Worm (Caenorhabditis elegans) whole organism, young adult: ENCODE data around the gene Y54G11A.3.

Experiments used
- B0019.2 ChIP-seq: fragments of 200-800 bp; sonication (Bioruptor generic); conservative IDR thresholded peaks from 2 replicates; pipeline ENCODE4 v1.3.6; 2022; ENCODE audit warnings: missing genetic modification reagents, missing genetic modification characterization, missing compliant biosample characterization
- B0336.3 ChIP-seq: fragments of 200-800 bp; sonication (Bioruptor generic); IDR thresholded peaks from 2 replicates; pipeline ENCODE4 v1.3.6; 2022; ENCODE audit warnings: missing genetic modification characterization, missing compliant biosample characterization
- D2030.7 ChIP-seq: fragments of 200-800 bp; sonication (Bioruptor generic); IDR thresholded peaks from 2 replicates; pipeline ENCODE4 v1.3.6; 2022; ENCODE audit warnings: missing genetic modification reagents, missing genetic modification characterization, missing compliant biosample characterization
- F23B12.7 ChIP-seq: sonication (generic microtip); optimal IDR thresholded peaks from 2 replicates; lab custom pipeline; 2017; ENCODE audit warnings: missing genetic modification characterization, mild to moderate bottlenecking, missing compliant biosample characterization, antibody characterized with exemption, moderate library complexity; ENCODE audit not compliant: insufficient read depth
- F39B2.1 ChIP-seq: fragments of 200-800 bp; sonication (Bioruptor generic); IDR thresholded peaks from 2 replicates; pipeline ENCODE4 v1.3.6; 2022; ENCODE audit warnings: missing genetic modification reagents, missing genetic modification characterization, missing compliant biosample characterization
- F57A8.1 ChIP-seq: fragments of 200-800 bp; sonication (Bioruptor generic); optimal IDR thresholded peaks from 2 replicates; lab custom pipeline; 2018; ENCODE audit warnings: mild to moderate bottlenecking, missing genetic modification characterization, moderate library complexity, missing compliant biosample characterization
- F57C9.4 ChIP-seq: sonication (generic microtip); optimal IDR thresholded peaks from 2 replicates; lab custom pipeline; 2017; ENCODE audit warnings: mild to moderate bottlenecking, missing genetic modification characterization, missing compliant biosample characterization
- K12H6.12 ChIP-seq: fragments of 200-800 bp; sonication (Bioruptor generic); optimal IDR thresholded peaks from 2 replicates; lab custom pipeline; 2018; ENCODE audit warnings: mild to moderate bottlenecking, missing genetic modification characterization, missing compliant biosample characterization
- T07F8.4 ChIP-seq: sonication (generic microtip); optimal IDR thresholded peaks from 2 replicates; lab custom pipeline; 2016; ENCODE audit warnings: mild to moderate bottlenecking, missing genetic modification characterization, moderate library complexity, missing compliant biosample characterization
- Y53F4B.3 ChIP-seq: fragments of 200-800 bp; sonication (Bioruptor generic); IDR thresholded peaks from 2 replicates; pipeline ENCODE4 v1.3.6; 2022; ENCODE audit warnings: missing genetic modification reagents, missing genetic modification characterization, missing compliant biosample characterization
- Y53G8AR.9 ChIP-seq: fragments of 200-800 bp; sonication (Bioruptor generic); conservative IDR thresholded peaks from 2 replicates; pipeline ENCODE4 v1.3.6; 2022; ENCODE audit warnings: missing genetic modification reagents, missing genetic modification characterization, missing compliant biosample characterization
- Y95B8A.8 ChIP-seq: fragments of 200-800 bp; sonication (Bioruptor generic); IDR thresholded peaks from 2 replicates; pipeline ENCODE4 v1.3.6; 2022; ENCODE audit warnings: missing genetic modification reagents, missing genetic modification characterization, missing compliant biosample characterization
- ama-1 ChIP-seq, 3 experiments: fragments of 150-350 bp in 1 of 3; sonication (generic microtip) in 2 of 3; optimal IDR thresholded peaks; 2 replicates each; lab custom pipeline; 2014 to 2018; ENCODE audit warnings: missing biosample characterization in 2 of 3, missing genetic modification characterization in 2 of 3, missing genetic modification reagents in 2 of 3
- attf-6 ChIP-seq: fragments of 200-800 bp; sonication (Bioruptor generic); IDR thresholded peaks from 2 replicates; pipeline ENCODE4 v1.3.6; 2022; ENCODE audit warnings: missing genetic modification reagents, missing genetic modification characterization, missing compliant biosample characterization
- cebp-1 ChIP-seq, 2 experiments: fragments of 200-800 bp in 1 of 2; sonication (Bioruptor generic) in 1 of 2; sonication (generic microtip) in 1 of 2; IDR thresholded peaks in 1 of 2; optimal IDR thresholded peaks in 1 of 2; 2 replicates each; pipeline versions ENCODE4 v1.3.6 to Lab custom; 2017 to 2022; ENCODE audit warnings: missing compliant biosample characterization in 2 of 2, missing genetic modification characterization in 2 of 2, mild to moderate bottlenecking in 1 of 2, missing genetic modification reagents in 1 of 2, moderate library complexity in 1 of 2
- ceh-100 ChIP-seq: fragments of 200-800 bp; sonication (Bioruptor generic); IDR thresholded peaks from 2 replicates; pipeline ENCODE4 v1.3.6; 2022; ENCODE audit warnings: missing genetic modification reagents, missing genetic modification characterization, missing compliant biosample characterization
- ceh-27 ChIP-seq: fragments of 200-800 bp; sonication (Bioruptor generic); optimal IDR thresholded peaks from 2 replicates; lab custom pipeline; 2018; ENCODE audit warnings: mild to moderate bottlenecking, missing genetic modification characterization, moderate library complexity, missing compliant biosample characterization
- ceh-58 ChIP-seq: fragments of 200-800 bp; sonication (Bioruptor generic); IDR thresholded peaks from 2 replicates; pipeline ENCODE4 v1.3.6; 2022; ENCODE audit warnings: missing genetic modification characterization, missing compliant biosample characterization
- dpl-1 ChIP-seq: fragments of 150-350 bp; optimal IDR thresholded peaks from 2 replicates; lab custom pipeline; 2014; ENCODE audit warnings: missing biosample characterization, missing genetic modification reagents, missing genetic modification characterization
- efl-1 ChIP-seq: fragments of 150-350 bp; optimal IDR thresholded peaks from 2 replicates; lab custom pipeline; 2014; ENCODE audit warnings: missing biosample characterization, missing genetic modification reagents, missing genetic modification characterization
- gei-17 ChIP-seq: fragments of 200-800 bp; sonication (Bioruptor generic); optimal IDR thresholded peaks from 2 replicates; lab custom pipeline; 2018; ENCODE audit warnings: mild to moderate bottlenecking, missing genetic modification characterization, missing compliant biosample characterization
- him-1 ChIP-seq: sonication (generic microtip); optimal IDR thresholded peaks from 2 replicates; lab custom pipeline; 2016; ENCODE audit warnings: missing genotype, missing genetic modification reagents, missing genetic modification characterization, missing compliant biosample characterization
- hlh-26 ChIP-seq: fragments of 200-800 bp; sonication (Bioruptor generic); conservative IDR thresholded peaks from 2 replicates; pipeline ENCODE4 v1.3.6; 2022; ENCODE audit warnings: missing genetic modification reagents, missing genetic modification characterization, missing compliant biosample characterization
- hmg-1.2 ChIP-seq: fragments of 200-800 bp; sonication (Bioruptor generic); IDR thresholded peaks from 2 replicates; pipeline ENCODE4 v1.3.6; 2022; ENCODE audit warnings: missing genetic modification reagents, missing genetic modification characterization, missing compliant biosample characterization
- hmg-20 ChIP-seq: fragments of 200-800 bp; sonication (Bioruptor generic); IDR thresholded peaks from 2 replicates; pipeline ENCODE4 v1.3.6; 2022; ENCODE audit warnings: missing genetic modification reagents, missing genetic modification characterization, missing compliant biosample characterization
- let-607 ChIP-seq, 2 experiments: fragments of 200-800 bp in 1 of 2; sonication (Bioruptor generic) in 1 of 2; sonication (generic microtip) in 1 of 2; optimal IDR thresholded peaks; 2 replicates each; lab custom pipeline; 2016 to 2018; ENCODE audit warnings: mild to moderate bottlenecking in 2 of 2, missing compliant biosample characterization in 2 of 2, missing genetic modification characterization in 2 of 2, moderate library complexity in 2 of 2, missing genotype in 1 of 2
- lin-54 ChIP-seq: fragments of 200-800 bp; sonication (Bioruptor generic); optimal IDR thresholded peaks from 2 replicates; lab custom pipeline; 2018; ENCODE audit warnings: mild to moderate bottlenecking, missing genetic modification characterization, missing compliant biosample characterization
- lsl-1 ChIP-seq: fragments of 200-800 bp; sonication (Bioruptor generic); optimal IDR thresholded peaks from 2 replicates; lab custom pipeline; 2018; ENCODE audit warnings: mild to moderate bottlenecking, missing genetic modification characterization, moderate library complexity, missing compliant biosample characterization
- madf-3 ChIP-seq: fragments of 200-800 bp; sonication (Bioruptor generic); IDR thresholded peaks from 2 replicates; pipeline ENCODE4 v1.3.6; 2022; ENCODE audit warnings: missing genetic modification reagents, missing genetic modification characterization, missing compliant biosample characterization
- mel-28 ChIP-seq: sonication (generic microtip); optimal IDR thresholded peaks from 2 replicates; lab custom pipeline; 2016; ENCODE audit warnings: borderline replicate concordance, mild to moderate bottlenecking, missing genetic modification characterization, missing compliant biosample characterization
- mes-4 ChIP-seq: sonication (generic microtip); optimal IDR thresholded peaks from 2 replicates; lab custom pipeline; 2016; ENCODE audit warnings: missing genotype, missing genetic modification characterization, missing compliant biosample characterization
- nfya-2 ChIP-seq: fragments of 200-800 bp; sonication (Bioruptor generic); IDR thresholded peaks from 2 replicates; pipeline ENCODE4 v1.3.6; 2022; ENCODE audit warnings: missing genetic modification reagents, missing genetic modification characterization, missing compliant biosample characterization
- nhr-120 ChIP-seq: fragments of 200-800 bp; sonication (Bioruptor generic); IDR thresholded peaks from 2 replicates; pipeline ENCODE4 v1.3.6; 2022; ENCODE audit warnings: missing genetic modification characterization, missing compliant biosample characterization
- nhr-80 ChIP-seq: sonication (generic microtip); optimal IDR thresholded peaks from 2 replicates; lab custom pipeline; 2016; ENCODE audit warnings: missing genetic modification characterization, missing compliant biosample characterization
- pha-4 ChIP-seq: fragments of 150-350 bp; sonication (generic microtip); optimal IDR thresholded peaks from 2 replicates; lab custom pipeline; 2014; ENCODE audit warnings: missing biosample characterization, missing genetic modification reagents, missing genetic modification characterization
- snpc-1.3 ChIP-seq: sonication (generic microtip); optimal IDR thresholded peaks from 2 replicates; lab custom pipeline; 2017; ENCODE audit warnings: missing genetic modification characterization, mild to moderate bottlenecking, missing compliant biosample characterization, antibody characterized with exemption, moderate library complexity, missing genotype, missing genetic modification reagents; ENCODE audit not compliant: insufficient read depth
- somi-1 ChIP-seq: fragments of 200-800 bp; sonication (Bioruptor generic); optimal IDR thresholded peaks from 2 replicates; lab custom pipeline; 2018; ENCODE audit warnings: mild to moderate bottlenecking, missing genetic modification characterization, missing compliant biosample characterization
- tbp1 ChIP-seq: fragments of 200-800 bp; sonication (Bioruptor generic); optimal IDR thresholded peaks from 2 replicates; lab custom pipeline; 2018; ENCODE audit warnings: mild to moderate bottlenecking, missing genetic modification characterization, missing compliant biosample characterization
- tbx-9 ChIP-seq: sonication (generic microtip); optimal IDR thresholded peaks from 2 replicates; lab custom pipeline; 2016; ENCODE audit warnings: borderline replicate concordance, missing genetic modification characterization, inconsistent platforms, missing compliant biosample characterization
- unc-62 ChIP-seq: fragments of 150-350 bp; optimal IDR thresholded peaks from 2 replicates; lab custom pipeline; 2014; ENCODE audit warnings: missing biosample characterization, missing genetic modification reagents, missing genetic modification characterization
- xnd-1 ChIP-seq: sonication (generic microtip); optimal IDR thresholded peaks from 2 replicates; lab custom pipeline; 2016; ENCODE audit warnings: missing genotype, missing genetic modification reagents, missing genetic modification characterization, missing compliant biosample characterization
- zfh-2 ChIP-seq: fragments of 200-800 bp; sonication (Bioruptor generic); conservative IDR thresholded peaks from 2 replicates; pipeline ENCODE4 v1.3.6; 2022; ENCODE audit warnings: missing genetic modification reagents, missing genetic modification characterization, missing compliant biosample characterization
- ztf-18 ChIP-seq: sonication (generic microtip); optimal IDR thresholded peaks from 2 replicates; lab custom pipeline; 2016; ENCODE audit warnings: missing genotype, mild to moderate bottlenecking, missing genetic modification characterization, missing compliant biosample characterization
- ztf-3 ChIP-seq: fragments of 200-800 bp; sonication (Bioruptor generic); optimal IDR thresholded peaks from 2 replicates; lab custom pipeline; 2018; ENCODE audit warnings: mild to moderate bottlenecking, missing genetic modification characterization, missing compliant biosample characterization
- ztf-6 ChIP-seq: fragments of 200-800 bp; sonication (Bioruptor generic); IDR thresholded peaks from 2 replicates; pipeline ENCODE4 v1.3.6; 2022; ENCODE audit warnings: missing genetic modification reagents, missing genetic modification characterization, missing compliant biosample characterization

The Y54G11A.3 gene

ce11 chrII:14244457-14245254 lies 31.8 kb upstream of the Y54G11A.3 start (continued):
- TF ChIP-seq lin-54: peak; percentile 95
- no peak for TF ChIP-seq ama-1 (optimal IDR thresholded peaks at IDR 0.05; lab: Kevin White, UChicago)
- no peak for TF ChIP-seq ama-1 (GFP tag; optimal IDR thresholded peaks at IDR 0.05; lab: Kevin White, UChicago)
- peak; percentile 100 for TF ChIP-seq xnd-1 (tag; lab: Kevin White, UChicago)
- no peak for TF ChIP-seq gei-17 (GFP tag; lab: Kevin White, UChicago)
- TF ChIP-seq ceh-58: no peak
- peak; percentile 72 for TF ChIP-seq B0336.3
- no peak for TF ChIP-seq cebp-1 (GFP tag; IDR thresholded peaks at IDR 0.05; lab: Robert Waterston, UW)
- peak; percentile 44 for TF ChIP-seq cebp-1 (tag; optimal IDR thresholded peaks at IDR 0.05; lab: Kevin White, UChicago)
- no peak for TF ChIP-seq F57A8.1
- TF ChIP-seq mes-4 (tag; lab: Kevin White, UChicago): no peak
- TF ChIP-seq ceh-27: no peak
- peak; percentile 95 for TF ChIP-seq hmg-1.2 (GFP tag; lab: Robert Waterston, UW)
- peak; percentile 53 for TF ChIP-seq tbp1
- TF ChIP-seq pha-4 (tag; lab: Kevin White, UChicago): no peak
- TF ChIP-seq somi-1 (GFP tag; lab: Kevin White, UChicago): no peak
- TF ChIP-seq B0019.2 (GFP tag; lab: Robert Waterston, UW): no peak
- TF ChIP-seq K12H6.12 (tag; lab: Kevin White, UChicago): peak; percentile 15
- TF ChIP-seq F39B2.1: no peak
- TF ChIP-seq nhr-120 (GFP tag; lab: Robert Waterston, UW): no peak
- TF ChIP-seq efl-1: peak; percentile 68
- TF ChIP-seq hmg-20: 0 out of 2 replicates have a peak, but pooled peaks have one; percentile 7
- no peak for TF ChIP-seq ztf-6 (GFP tag; lab: Robert Waterston, UW)
- no peak for TF ChIP-seq ztf-3 (GFP tag; lab: Kevin White, UChicago)

- TF ChIP-seq F57C9.4 (tag; lab: Kevin White, UChicago) (no peak), tbp1 (peak; percentile 37), lsl-1 (GFP tag; lab: Kevin White, UChicago) (peak; percentile 98), nhr-80 (tag; lab: Kevin White, UChicago) (no peak), snpc-1.3 (peak; percentile 53), Y53G8AR.9 (no peak), nfya-2 (GFP tag; lab: Robert Waterston, UW) (no peak), madf-3 (GFP tag; lab: Robert Waterston, UW) (peak; percentile 65; the same call in 1 of the 2 replicates), him-1 (peak; percentile 23), attf-6 (GFP tag; lab: Robert Waterston, UW) (peak; percentile 56; the same call in 1 of the 2 replicates), hlh-26 (GFP tag; lab: Robert Waterston, UW) (no peak), T07F8.4 (tag; lab: Kevin White, UChicago) (no peak), ztf-6 (GFP tag; lab: Robert Waterston, UW) (no peak), mel-28 (no peak), zfh-2 (GFP tag; lab: Robert Waterston, UW) (no peak), F23B12.7 (tag; lab: Kevin White, UChicago) (no peak), nhr-120 (GFP tag; lab: Robert Waterston, UW) (no peak), F39B2.1 (no peak), Y53F4B.3 (GFP tag; lab: Robert Waterston, UW) (no peak), xnd-1 (tag; lab: Kevin White, UChicago) (peak; percentile 92), D2030.7 (GFP tag; lab: Robert Waterston, UW) (peak; percentile 92), let-607 (tag; optimal IDR thresholded peaks at IDR 0.05; lab: Kevin White, UChicago) (no peak), B0019.2 (GFP tag; lab: Robert Waterston, UW) (peak; percentile 74), unc-62 (GFP tag; lab: Kevin White, UChicago) (no peak), Y95B8A.8 (GFP tag; lab: Robert Waterston, UW) (0 out of 2 replicates have a peak, but pooled peaks have one; percentile 57), ztf-18 (tag; lab: Kevin White, UChicago) (peak; percentile 56), tbx-9 (tag; lab: Kevin White, UChicago) (no peak), dpl-1 (GFP tag; lab: Kevin White, UChicago) (peak; percentile 63), ceh-100 (GFP tag; lab: Robert Waterston, UW) (0 out of 2 replicates have a peak, but pooled peaks have one; percentile 33)
Observed at ce11 chrII:14247227-14247626, 29.2 kb upstream of the Y54G11A.3 start.
